Fruit fly (Drosophila melanogaster) whole organism, embryonic: Measurements from ENCODE around the gene CG31922.
A peak's percentile ranks its signal among the peaks of the same experiment; 100 is the strongest.

Experiments used
- C15 ChIP-seq: fragments of 200-800 bp; sonication (Bioruptor generic); IDR thresholded peaks from 3 replicates; pipeline ENCODE4 v1.3.6; 2022; ENCODE audit warnings: missing biosample characterization, missing genetic modification characterization
- CG10431 ChIP-seq: fragments of 200-800 bp; sonication (Bioruptor generic); optimal IDR thresholded peaks from 3 replicates; lab custom pipeline; 2018; ENCODE audit warnings: missing biosample characterization, mild to moderate bottlenecking, missing genetic modification characterization
- CG10462 ChIP-seq: fragments of 200-800 bp; sonication (Bioruptor generic); optimal IDR thresholded peaks from 2 replicates; lab custom pipeline; 2016; ENCODE audit warnings: missing biosample characterization, missing genetic modification characterization
- CG10654 ChIP-seq: fragments of 200-800 bp; sonication (Bioruptor generic); optimal IDR thresholded peaks from 2 replicates; lab custom pipeline; 2016; ENCODE audit warnings: missing biosample characterization, missing genetic modification characterization
- CG12219 ChIP-seq: fragments of 200-800 bp; sonication (Bioruptor generic); optimal IDR thresholded peaks from 3 replicates; lab custom pipeline; 2018; ENCODE audit warnings: missing biosample characterization, mild to moderate bottlenecking, missing genetic modification characterization
- CG15011 ChIP-seq: fragments of 200-800 bp; sonication (Bioruptor generic); optimal IDR thresholded peaks from 3 replicates; lab custom pipeline; 2018; ENCODE audit warnings: missing biosample characterization, mild to moderate bottlenecking, missing genetic modification characterization
- CG15601 ChIP-seq: fragments of 200-800 bp; sonication (Bioruptor generic); optimal IDR thresholded peaks from 3 replicates; lab custom pipeline; 2019; ENCODE audit warnings: missing biosample characterization, mild to moderate bottlenecking, missing genetic modification characterization, moderate library complexity
- CG1647 ChIP-seq: fragments of 200-800 bp; sonication (Bioruptor generic); optimal IDR thresholded peaks from 3 replicates; lab custom pipeline; 2016; ENCODE audit warnings: missing biosample characterization, missing genetic modification characterization
- CG17802 ChIP-seq: fragments of 200-800 bp; sonication (Bioruptor generic); optimal IDR thresholded peaks from 2 replicates; lab custom pipeline; 2018; ENCODE audit warnings: missing biosample characterization, mild to moderate bottlenecking, missing genetic modification characterization, moderate library complexity
- CG18011 ChIP-seq: fragments of 200-800 bp; sonication (Bioruptor generic); optimal IDR thresholded peaks from 2 replicates; lab custom pipeline; 2017; ENCODE audit warnings: missing biosample characterization, missing genetic modification characterization, mild to moderate bottlenecking, moderate library complexity, missing genotype
- CG18476 ChIP-seq: fragments of 200-800 bp; sonication (Bioruptor generic); optimal IDR thresholded peaks from 2 replicates; lab custom pipeline; 2016; ENCODE audit warnings: missing biosample characterization, mild to moderate bottlenecking, missing genetic modification characterization
- CG3163 ChIP-seq: fragments of 200-800 bp; sonication (Bioruptor generic); optimal IDR thresholded peaks from 3 replicates; lab custom pipeline; 2016; ENCODE audit warnings: missing biosample characterization, missing genetic modification characterization
- CG8290 ChIP-seq, 3 experiments: fragments of 200-800 bp; sonication (Bioruptor generic); optimal IDR thresholded peaks; 2 replicates each; lab custom pipeline; 2016 to 2019; ENCODE audit warnings: missing biosample characterization in 3 of 3, missing genetic modification characterization in 3 of 3, mild to moderate bottlenecking in 2 of 3, moderate library complexity in 1 of 3
- CHES-1-like ChIP-seq: fragments of 200-800 bp; sonication (Bioruptor generic); optimal IDR thresholded peaks from 2 replicates; lab custom pipeline; 2016; ENCODE audit warnings: missing biosample characterization, missing genetic modification characterization
- Chrac-16 ChIP-seq: fragments of 200-800 bp; sonication (Bioruptor generic); optimal IDR thresholded peaks from 3 replicates; lab custom pipeline; 2016; ENCODE audit warnings: missing biosample characterization, missing genetic modification characterization
- D19B ChIP-seq: fragments of 200-800 bp; sonication (Bioruptor generic); optimal IDR thresholded peaks from 2 replicates; lab custom pipeline; 2017; ENCODE audit warnings: missing biosample characterization, mild to moderate bottlenecking, missing genetic modification characterization
- Dll ChIP-seq: fragments of 200-800 bp; sonication (Bioruptor generic); IDR thresholded peaks from 4 replicates; pipeline ENCODE4 v1.3.6; 2022; ENCODE audit warnings: missing biosample characterization, missing genetic modification characterization; ENCODE audit not compliant: partially characterized antibody
- ERR ChIP-seq: fragments of 200-800 bp; sonication (Bioruptor generic); optimal IDR thresholded peaks from 2 replicates; lab custom pipeline; 2016; ENCODE audit warnings: missing biosample characterization, missing genetic modification characterization
- Fer1 ChIP-seq: fragments of 200-800 bp; sonication (Bioruptor generic); optimal IDR thresholded peaks from 2 replicates; lab custom pipeline; 2017; ENCODE audit warnings: missing biosample characterization, mild to moderate bottlenecking, missing genetic modification characterization
- Hmr ChIP-seq: fragments of 200-800 bp; sonication (Bioruptor generic); optimal IDR thresholded peaks from 3 replicates; lab custom pipeline; 2017; ENCODE audit warnings: mild to moderate bottlenecking, missing biosample characterization, missing genetic modification reagents, missing genetic modification characterization
- Hr3 ChIP-seq: fragments of 200-800 bp; sonication (Bioruptor generic); optimal IDR thresholded peaks from 3 replicates; lab custom pipeline; 2016; ENCODE audit warnings: missing biosample characterization, missing genetic modification characterization
- Med ChIP-seq: fragments of 200-800 bp; sonication (Bioruptor generic); peaks from one replicate; lab custom pipeline; 2016; ENCODE audit warnings: missing biosample characterization, missing genetic modification characterization, mild to moderate bottlenecking, inconsistent platforms, moderate library complexity
- NK7.1 ChIP-seq: fragments of 200-800 bp; sonication (Bioruptor generic); optimal IDR thresholded peaks from 3 replicates; lab custom pipeline; 2016; ENCODE audit warnings: missing biosample characterization, missing genetic modification characterization
- NfI ChIP-seq: fragments of 200-800 bp; sonication (Bioruptor generic); optimal IDR thresholded peaks from 3 replicates; lab custom pipeline; 2018; ENCODE audit warnings: missing biosample characterization, mild to moderate bottlenecking, missing genetic modification characterization, moderate library complexity
- Pdp1 ChIP-seq, 2 experiments: fragments of 200-800 bp; sonication (Bioruptor generic); optimal IDR thresholded peaks; 3 replicates each; lab custom pipeline; 2016; ENCODE audit warnings: missing biosample characterization in 2 of 2, missing genetic modification characterization in 2 of 2, mild to moderate bottlenecking in 1 of 2, moderate library complexity in 1 of 2
- Poxn ChIP-seq: fragments of 200-800 bp; sonication (Bioruptor generic); IDR thresholded peaks from 2 replicates; pipeline ENCODE4 v1.3.6; 2022; ENCODE audit warnings: missing biosample characterization, missing genetic modification characterization
- Sry-β ChIP-seq: fragments of 200-800 bp; sonication (Bioruptor generic); optimal IDR thresholded peaks from 2 replicates; lab custom pipeline; 2018; ENCODE audit warnings: missing biosample characterization, mild to moderate bottlenecking, missing genetic modification characterization, moderate library complexity
- Sry-δ ChIP-seq: fragments of 200-800 bp; sonication (Bioruptor generic); optimal IDR thresholded peaks from 2 replicates; lab custom pipeline; 2016; ENCODE audit warnings: missing biosample characterization, missing genetic modification characterization
- aop ChIP-seq: fragments of 200-800 bp; sonication (Bioruptor generic); IDR thresholded peaks from 2 replicates; pipeline ENCODE4 v1.3.6; 2022; ENCODE audit warnings: missing biosample characterization, missing genetic modification characterization
- ase ChIP-seq: fragments of 200-800 bp; sonication (Bioruptor generic); IDR thresholded peaks from 3 replicates; pipeline ENCODE4 v1.3.6; 2022; ENCODE audit warnings: missing biosample characterization, missing genetic modification characterization
- bbx ChIP-seq: fragments of 200-800 bp; sonication (Bioruptor generic); IDR thresholded peaks from 2 replicates; pipeline ENCODE4 v1.3.6; 2022; ENCODE audit warnings: missing biosample characterization, missing genetic modification characterization; ENCODE audit not compliant: partially characterized antibody
- cad ChIP-seq: fragments of >200 bp; optimal IDR thresholded peaks from 2 replicates; lab custom pipeline; 2017; ENCODE audit warnings: missing biosample characterization, missing genetic modification characterization
- ci ChIP-seq: fragments of 200-800 bp; sonication (Bioruptor generic); IDR thresholded peaks from 3 replicates; pipeline ENCODE4 v1.3.6; 2022; ENCODE audit warnings: missing biosample characterization, missing genetic modification characterization
- dati ChIP-seq: fragments of 200-800 bp; sonication (Bioruptor generic); IDR thresholded peaks from 2 replicates; pipeline ENCODE4 v1.3.6; 2022; ENCODE audit warnings: missing biosample characterization, missing genetic modification characterization
- dpn ChIP-seq, 2 experiments: fragments of 200-800 bp; sonication (Bioruptor generic); optimal IDR thresholded peaks; 3 replicates each; lab custom pipeline; 2016; ENCODE audit warnings: missing biosample characterization in 2 of 2, missing genetic modification characterization in 2 of 2
- eve ChIP-seq, 2 experiments: fragments of >200 bp; optimal IDR thresholded peaks; 2 replicates each; lab custom pipeline; 2017; ENCODE audit warnings: missing biosample characterization in 2 of 2, missing genetic modification characterization in 2 of 2
- fru ChIP-seq: fragments of >200 bp; optimal IDR thresholded peaks from 2 replicates; lab custom pipeline; 2017
- grn ChIP-seq: fragments of 200-800 bp; sonication (Bioruptor generic); optimal IDR thresholded peaks from 3 replicates; lab custom pipeline; 2017; ENCODE audit warnings: missing biosample characterization, missing genetic modification characterization
- h ChIP-seq: fragments of >200 bp; optimal IDR thresholded peaks from 2 replicates; lab custom pipeline; 2017
- hbn ChIP-seq: fragments of 200-800 bp; sonication (Bioruptor generic); IDR thresholded peaks from 2 replicates; pipeline ENCODE4 v1.3.6; 2022; ENCODE audit warnings: missing biosample characterization, missing genetic modification characterization; ENCODE audit not compliant: partially characterized antibody
- hth ChIP-seq: fragments of >200 bp; optimal IDR thresholded peaks from 2 replicates; lab custom pipeline; 2017; ENCODE audit warnings: inconsistent platforms
- insv ChIP-seq, 2 experiments: fragments of 200-800 bp; sonication (Bioruptor generic); optimal IDR thresholded peaks; 3 replicates each; lab custom pipeline; 2016 to 2018; ENCODE audit warnings: missing biosample characterization in 2 of 2, missing genetic modification characterization in 2 of 2
- otp ChIP-seq: fragments of 200-800 bp; sonication (Bioruptor generic); IDR thresholded peaks from 3 replicates; pipeline ENCODE4, ENCODE4 v1.3.6; 2022; ENCODE audit warnings: missing biosample characterization, missing genetic modification characterization
- prd ChIP-seq, 3 experiments: fragments of >200 bp in 2 of 3; fragments of 200-800 bp in 1 of 3; sonication (Bioruptor generic) in 1 of 3; optimal IDR thresholded peaks in 2 of 3; IDR thresholded peaks in 1 of 3; 2 replicates in 2 of 3; 3 replicates in 1 of 3; pipeline versions ENCODE4 v1.3.6 to Lab custom; 2017 to 2022; ENCODE audit warnings: missing biosample characterization in 1 of 3, missing genetic modification characterization in 1 of 3
- pzg ChIP-seq: fragments of 200-800 bp; sonication (Bioruptor generic); optimal IDR thresholded peaks from 3 replicates; lab custom pipeline; 2018; ENCODE audit warnings: missing biosample characterization, mild to moderate bottlenecking, missing genetic modification characterization, moderate library complexity
- run ChIP-seq: fragments of 200-800 bp; sonication (Bioruptor generic); optimal IDR thresholded peaks from 3 replicates; lab custom pipeline; 2018; ENCODE audit warnings: missing biosample characterization, mild to moderate bottlenecking, missing genetic modification characterization
- tll ChIP-seq, 2 experiments: fragments of 200-800 bp in 1 of 2; fragments of >200 bp in 1 of 2; sonication (Bioruptor generic) in 1 of 2; optimal IDR thresholded peaks; 2 replicates each; lab custom pipeline; 2017 to 2019; ENCODE audit warnings: missing biosample characterization in 2 of 2, missing genetic modification characterization in 2 of 2, mild to moderate bottlenecking in 1 of 2, moderate library complexity in 1 of 2
- tna ChIP-seq: fragments of 200-800 bp; sonication (Bioruptor generic); IDR thresholded peaks from 2 replicates; pipeline ENCODE4 v1.3.6; 2022; ENCODE audit warnings: missing biosample characterization, missing genetic modification characterization; ENCODE audit not compliant: partially characterized antibody
- wek ChIP-seq: fragments of 200-800 bp; sonication (Bioruptor generic); optimal IDR thresholded peaks from 3 replicates; lab custom pipeline; 2018; ENCODE audit warnings: missing biosample characterization, mild to moderate bottlenecking, missing genetic modification characterization, moderate library complexity
- z ChIP-seq: fragments of 200-800 bp; sonication (Bioruptor generic); IDR thresholded peaks from 3 replicates; pipeline ENCODE4 v1.3.6; 2022; ENCODE audit warnings: missing biosample characterization, missing genetic modification characterization
- zfh1 ChIP-seq: fragments of 200-800 bp; sonication (Bioruptor generic); IDR thresholded peaks from 3 replicates; pipeline ENCODE4 v1.3.6; 2022; ENCODE audit warnings: missing biosample characterization, missing genetic modification characterization

The CG31922 gene

DNA sequence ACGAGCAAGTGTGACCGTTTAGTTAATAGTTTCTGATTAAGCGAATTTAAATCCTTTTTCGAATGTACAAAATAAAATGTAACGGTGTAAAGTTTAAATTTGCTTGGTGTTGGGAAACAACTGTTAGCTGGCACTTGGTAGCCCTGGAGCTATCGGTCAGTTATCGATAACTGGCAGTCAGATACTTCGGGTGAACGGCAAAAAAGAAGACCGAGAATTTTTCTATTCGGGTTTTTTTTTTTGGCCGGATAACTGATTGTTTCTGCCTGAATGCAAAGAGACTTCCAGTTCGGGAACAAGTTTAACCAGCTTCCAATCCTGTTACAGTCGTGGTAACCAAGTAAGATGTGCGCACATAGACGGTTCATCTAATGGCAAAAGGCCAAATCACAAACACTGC lies 7.5 kb downstream of the CG31922 start, which contains the start of gene CG4896 (continued):
- TF ChIP-seq CG1647 (GFP tag; lab: Kevin White, UChicago): no peak
- TF ChIP-seq wek: no peak
- peak; percentile 81 for TF ChIP-seq pzg (GFP tag; lab: Kevin White, UChicago)
- TF ChIP-seq Poxn (GFP tag; lab: Robert Waterston, UW): no peak
- no peak for TF ChIP-seq CG10462 (GFP tag; lab: Kevin White, UChicago)
- no peak for TF ChIP-seq CG12219
- TF ChIP-seq eve (GFP tag; optimal IDR thresholded peaks at IDR 0.05; lab: Kevin White, UChicago): no peak
- TF ChIP-seq Hmr: no peak
- no peak for TF ChIP-seq Hr3 (GFP tag; lab: Kevin White, UChicago)
- TF ChIP-seq otp (GFP tag; lab: Robert Waterston, UW): no peak
- TF ChIP-seq Sry-β (GFP tag; lab: Kevin White, UChicago): no peak
- no peak for TF ChIP-seq CG15601 (tag; lab: Kevin White, UChicago)
- TF ChIP-seq hth (lab: Kevin White, UChicago): no peak
- TF ChIP-seq Med (GFP tag; lab: Kevin White, UChicago): peak; percentile 82
- TF ChIP-seq tna: peak; percentile 26; the same call in 1 of the 2 replicates
- no peak for TF ChIP-seq prd (optimal IDR thresholded peaks at IDR 0.05; lab: Kevin White, UChicago)
- TF ChIP-seq prd (GFP tag; IDR thresholded peaks at IDR 0.05; lab: Robert Waterston, UW): no peak
- no peak for TF ChIP-seq D19B
- no peak for TF ChIP-seq Fer1 (GFP tag; lab: Kevin White, UChicago)
- no peak for TF ChIP-seq aop
- no peak for TF ChIP-seq CG18011 (GFP tag; lab: Kevin White, UChicago)
- TF ChIP-seq C15: no peak
- TF ChIP-seq hbn: peak; percentile 36; the same call in 1 of the 2 replicates
- peak; percentile 61; the same call in 3 of the 4 replicates for TF ChIP-seq Dll (GFP tag; lab: Robert Waterston, UW)
- peak; percentile 82 for TF ChIP-seq bbx
- TF ChIP-seq CG10654 (GFP tag; lab: Kevin White, UChicago): no peak
- no peak for TF ChIP-seq run
- peak; percentile 74 for TF ChIP-seq Sry-δ
- TF ChIP-seq cad: no peak
- TF ChIP-seq dpn (GFP tag; optimal IDR thresholded peaks at IDR 0.05; lab: Kevin White, UChicago): peak; percentile 5 to 7
- TF ChIP-seq Chrac-16: no peak
- no peak for TF ChIP-seq CG17802 (tag; lab: Kevin White, UChicago)
- no peak for TF ChIP-seq grn (GFP tag; lab: Kevin White, UChicago)
- peak; percentile 60 for TF ChIP-seq CG8290 (GFP tag; optimal IDR thresholded peaks at IDR 0.05; lab: Kevin White, UChicago)
- TF ChIP-seq CG8290 (tag; optimal IDR thresholded peaks at IDR 0.05; lab: Kevin White, UChicago): peak in 1 of 2 experiments; percentile 89
- TF ChIP-seq h (lab: Kevin White, UChicago): no peak
- no peak for TF ChIP-seq dati (GFP tag; lab: Robert Waterston, UW)
- no peak for TF ChIP-seq NfI
- no peak for TF ChIP-seq tll (GFP tag; optimal IDR thresholded peaks at IDR 0.05; lab: Kevin White, UChicago)
- no peak for TF ChIP-seq Pdp1 (GFP tag; optimal IDR thresholded peaks at IDR 0.05; lab: Kevin White, UChicago)
- TF ChIP-seq ERR (GFP tag; lab: Kevin White, UChicago): no peak
- no peak for TF ChIP-seq zfh1 (GFP tag; lab: Robert Waterston, UW)
- no peak for TF ChIP-seq NK7.1 (GFP tag; lab: Kevin White, UChicago)
- TF ChIP-seq CG3163: no peak
- TF ChIP-seq CG18476 (GFP tag; lab: Kevin White, UChicago): no peak
- no peak for TF ChIP-seq insv (GFP tag; optimal IDR thresholded peaks at IDR 0.05; lab: Kevin White, UChicago)
- no peak for TF ChIP-seq z (GFP tag; lab: Robert Waterston, UW)
- no peak for TF ChIP-seq CG10431
- peak; percentile 49; the same call in 1 of the 3 replicates for TF ChIP-seq ci (GFP tag; lab: Robert Waterston, UW)
- TF ChIP-seq CG15011 (GFP tag; lab: Kevin White, UChicago): no peak
- TF ChIP-seq fru (lab: Kevin White, UChicago): no peak
- no peak for TF ChIP-seq CHES-1-like (GFP tag; lab: Kevin White, UChicago)
- no peak for TF ChIP-seq ase (GFP tag; lab: Robert Waterston, UW)
